Worm (Caenorhabditis elegans): Measurements from ENCODE around the gene F53H8.3.

ce11 chrX:975236-975535 is 36.8 kb downstream of the F53H8.3 start:
- TF ChIP-seq klf-2 (GFP tag; conservative IDR thresholded peaks at IDR 0.05) (no peak), cog-1 (tag; optimal IDR thresholded peaks at IDR 0.05) (no peak), flt-1 (GFP tag; IDR thresholded peaks at IDR 0.05) (no peak), ztf-23 (GFP tag; IDR thresholded peaks at IDR 0.05) (no peak), med-1 (GFP tag; optimal IDR thresholded peaks at IDR 0.05; ENCODE audit: insufficient read depth) (no peak), tab-1 (GFP tag; IDR thresholded peaks at IDR 0.05) (no peak), ref-1 (GFP tag; conservative IDR thresholded peaks at IDR 0.05) (no peak), ztf-29 (GFP tag; IDR thresholded peaks at IDR 0.05) (no peak)
